Fruit fly (Drosophila melanogaster) whole organism, pupa: ENCODE measurements around the gene CG14258.

Source experiments
- CG13204 ChIP-seq: fragments of 200-800 bp; sonication (Bioruptor generic); optimal IDR thresholded peaks from 2 replicates; lab custom pipeline; 2018; ENCODE audit warnings: missing biosample characterization, mild to moderate bottlenecking, missing genetic modification characterization, moderate library complexity
- CG32121 ChIP-seq: fragments of 200-800 bp; sonication (Bioruptor generic); IDR thresholded peaks from 2 replicates; pipeline ENCODE4 v1.3.6; 2022; ENCODE audit warnings: missing biosample characterization, missing genetic modification characterization
- Ets98B ChIP-seq: fragments of 200-800 bp; sonication (Bioruptor generic); IDR thresholded peaks from 2 replicates; pipeline ENCODE4 v1.3.6; 2022; ENCODE audit warnings: missing biosample characterization, missing genetic modification characterization

- TF ChIP-seq CG13204 (GFP tag; lab: Kevin White, UChicago) (no peak), CG32121 (GFP tag; lab: Robert Waterston, UW) (no peak), Ets98B (GFP tag; lab: Robert Waterston, UW) (no peak)
Measured at dm6 chr3R:27065136-27065535, 27.8 kb upstream of the CG14258 start, which contains the start of gene CG43935.
